Worm (Caenorhabditis elegans): Measurements from ENCODE around the gene F44E7.3.

F44E7.3 gene

ce11 chrV:5769500-5769899 lies 2.2 kb upstream of the F44E7.3 start:
- TF ChIP-seq F13C5.2 (tag; optimal IDR thresholded peaks at IDR 0.05) (no peak), tbx-37 (GFP tag; conservative IDR thresholded peaks at IDR 0.05) (no peak), ama-1 (optimal IDR thresholded peaks at IDR 0.05) (no peak), ceh-13 (GFP tag; optimal IDR thresholded peaks at IDR 0.05) (no peak), ets-7 (tag; optimal IDR thresholded peaks at IDR 0.05) (no peak), hmg-4 (GFP tag; optimal IDR thresholded peaks at IDR 0.05) (no peak), B0310.2 (tag; optimal IDR thresholded peaks at IDR 0.05) (no peak), hnd-1 (tag; optimal IDR thresholded peaks at IDR 0.05) (no peak), ceh-36 (tag; optimal IDR thresholded peaks at IDR 0.05) (no peak), hmbx-1 (tag; optimal IDR thresholded peaks at IDR 0.05) (no peak)

- TF ChIP-seq ama-1 (optimal IDR thresholded peaks at IDR 0.05), result no peak
- TF ChIP-seq sea-1 (GFP tag; conservative IDR thresholded peaks at IDR 0.05), result no peak
- no peak for TF ChIP-seq ets-7 (tag; optimal IDR thresholded peaks at IDR 0.05)
- TF ChIP-seq ceh-13 (GFP tag; optimal IDR thresholded peaks at IDR 0.05), result no peak
- TF ChIP-seq aly-1 (tag; optimal IDR thresholded peaks at IDR 0.05), result no peak
- TF ChIP-seq tbx-11 (GFP tag; IDR thresholded peaks at IDR 0.05), result no peak
- no peak for TF ChIP-seq B0310.2 (tag; optimal IDR thresholded peaks at IDR 0.05)
- no peak for TF ChIP-seq hmg-4 (GFP tag; optimal IDR thresholded peaks at IDR 0.05)
- TF ChIP-seq pes-1 (GFP tag; IDR thresholded peaks at IDR 0.05), result no peak
- no peak for TF ChIP-seq F13C5.2 (tag; optimal IDR thresholded peaks at IDR 0.05)
- no peak for TF ChIP-seq ceh-36 (tag; optimal IDR thresholded peaks at IDR 0.05)
- TF ChIP-seq scrt-1 (GFP tag; IDR thresholded peaks at IDR 0.05), result no peak
- TF ChIP-seq tra-4 (tag; optimal IDR thresholded peaks at IDR 0.05), result no peak
- no peak for TF ChIP-seq tbx-37 (GFP tag; conservative IDR thresholded peaks at IDR 0.05)
- TF ChIP-seq hmbx-1 (tag; optimal IDR thresholded peaks at IDR 0.05), result no peak
- TF ChIP-seq flt-1 (GFP tag; IDR thresholded peaks at IDR 0.05), result no peak
- no peak for TF ChIP-seq hnd-1 (tag; optimal IDR thresholded peaks at IDR 0.05)
These were observed 1.7 kb upstream of the F44E7.3 start for ce11 chrV:5769999-5770398.

ce11 chrV:5772503-5772902 lies 758 bp downstream of the F44E7.3 start:
- TF ChIP-seq aly-1 (tag; optimal IDR thresholded peaks at IDR 0.05) (no peak), tra-4 (tag; optimal IDR thresholded peaks at IDR 0.05) (no peak), ceh-36 (tag; optimal IDR thresholded peaks at IDR 0.05) (no peak), flt-1 (GFP tag; IDR thresholded peaks at IDR 0.05) (no peak), scrt-1 (GFP tag; IDR thresholded peaks at IDR 0.05) (no peak)

ce11 chrV:5774137-5774536 lies 2.4 kb downstream of the F44E7.3 start:
- TF ChIP-seq tbx-11 (GFP tag; IDR thresholded peaks at IDR 0.05) (no peak), F13C5.2 (tag; optimal IDR thresholded peaks at IDR 0.05) (no peak), flt-1 (GFP tag; IDR thresholded peaks at IDR 0.05) (no peak), hnd-1 (tag; optimal IDR thresholded peaks at IDR 0.05) (no peak), aly-1 (tag; optimal IDR thresholded peaks at IDR 0.05) (no peak), sea-1 (GFP tag; conservative IDR thresholded peaks at IDR 0.05) (no peak), ama-1 (optimal IDR thresholded peaks at IDR 0.05) (no peak), ets-7 (tag; optimal IDR thresholded peaks at IDR 0.05) (no peak), pes-1 (GFP tag; IDR thresholded peaks at IDR 0.05) (no peak), hmbx-1 (tag; optimal IDR thresholded peaks at IDR 0.05) (no peak), tbx-37 (GFP tag; conservative IDR thresholded peaks at IDR 0.05) (no peak), ceh-13 (GFP tag; optimal IDR thresholded peaks at IDR 0.05) (no peak), scrt-1 (GFP tag; IDR thresholded peaks at IDR 0.05) (no peak), hmg-4 (GFP tag; optimal IDR thresholded peaks at IDR 0.05) (no peak)

ce11 chrV:5776941-5777340 lies 5.2 kb downstream of the F44E7.3 start, which contains the start of gene F44E7.4:
F44E7.4 (minus strand) TSS chrV:5776953.
- peak; percentile 73 for TF ChIP-seq tbx-37 (GFP tag; conservative IDR thresholded peaks at IDR 0.05)
- peak; percentile 77 for TF ChIP-seq flt-1 (GFP tag; IDR thresholded peaks at IDR 0.05)
- peak; percentile 84 for TF ChIP-seq sea-1 (GFP tag; conservative IDR thresholded peaks at IDR 0.05)
- TF ChIP-seq pes-1 (GFP tag; IDR thresholded peaks at IDR 0.05), result peak; percentile 87
- TF ChIP-seq scrt-1 (GFP tag; IDR thresholded peaks at IDR 0.05), result peak; percentile 82
- peak; percentile 82 for TF ChIP-seq tbx-11 (GFP tag; IDR thresholded peaks at IDR 0.05)

- TF ChIP-seq sea-1 (GFP tag; conservative IDR thresholded peaks at IDR 0.05), result peak; percentile 61; the same call in 1 of the 2 replicates
- TF ChIP-seq pes-1 (GFP tag; IDR thresholded peaks at IDR 0.05), result peak; percentile 73
These were observed 6.5 kb downstream of the F44E7.3 start for ce11 chrV:5778216-5778615.

- TF ChIP-seq B0310.2 (tag; optimal IDR thresholded peaks at IDR 0.05) (no peak), tbx-37 (GFP tag; conservative IDR thresholded peaks at IDR 0.05) (no peak), hmg-4 (GFP tag; optimal IDR thresholded peaks at IDR 0.05) (no peak), hnd-1 (tag; optimal IDR thresholded peaks at IDR 0.05) (no peak), tbx-11 (GFP tag; IDR thresholded peaks at IDR 0.05) (no peak), ets-7 (tag; optimal IDR thresholded peaks at IDR 0.05) (no peak), hmbx-1 (tag; optimal IDR thresholded peaks at IDR 0.05) (no peak), aly-1 (tag; optimal IDR thresholded peaks at IDR 0.05) (no peak), flt-1 (GFP tag; IDR thresholded peaks at IDR 0.05) (no peak), ama-1 (optimal IDR thresholded peaks at IDR 0.05) (no peak), scrt-1 (GFP tag; IDR thresholded peaks at IDR 0.05) (no peak), ceh-13 (GFP tag; optimal IDR thresholded peaks at IDR 0.05) (no peak), ceh-36 (tag; optimal IDR thresholded peaks at IDR 0.05) (no peak), tra-4 (tag; optimal IDR thresholded peaks at IDR 0.05) (no peak), pes-1 (GFP tag; IDR thresholded peaks at IDR 0.05) (no peak), sea-1 (GFP tag; conservative IDR thresholded peaks at IDR 0.05) (no peak), F13C5.2 (tag; optimal IDR thresholded peaks at IDR 0.05) (no peak)
These were observed 8.2 kb downstream of the F44E7.3 start for ce11 chrV:5779984-5780383.

- TF ChIP-seq aly-1 (tag; optimal IDR thresholded peaks at IDR 0.05) (no peak), tra-4 (tag; optimal IDR thresholded peaks at IDR 0.05) (no peak), ceh-36 (tag; optimal IDR thresholded peaks at IDR 0.05) (no peak), ets-7 (tag; optimal IDR thresholded peaks at IDR 0.05) (no peak), F13C5.2 (tag; optimal IDR thresholded peaks at IDR 0.05) (no peak), tbx-11 (GFP tag; IDR thresholded peaks at IDR 0.05) (no peak), B0310.2 (tag; optimal IDR thresholded peaks at IDR 0.05) (no peak), pes-1 (GFP tag; IDR thresholded peaks at IDR 0.05) (no peak), scrt-1 (GFP tag; IDR thresholded peaks at IDR 0.05) (no peak), ama-1 (optimal IDR thresholded peaks at IDR 0.05) (no peak), tbx-37 (GFP tag; conservative IDR thresholded peaks at IDR 0.05) (no peak), hmg-4 (GFP tag; optimal IDR thresholded peaks at IDR 0.05) (no peak), sea-1 (GFP tag; conservative IDR thresholded peaks at IDR 0.05) (no peak), hnd-1 (tag; optimal IDR thresholded peaks at IDR 0.05) (no peak), hmbx-1 (tag; optimal IDR thresholded peaks at IDR 0.05) (no peak)
These were observed 9.1 kb downstream of the F44E7.3 start, which contains the start of gene F44E7.5 for ce11 chrV:5780713-5781360. F44E7.5 (minus strand) TSS chrV:5780922.

Measured in whole organism, early embryonic.